Worm (Caenorhabditis elegans) whole organism, L2 larva: Measurements from ENCODE around the gene mrps-12.

Experiments
- C34F6.9 ChIP-seq: fragments of 150-350 bp; optimal IDR thresholded peaks from 2 replicates; lab custom pipeline; 2014; ENCODE audit warnings: missing biosample characterization, missing genetic modification characterization
- F13H6.1 ChIP-seq: sonication (generic microtip); optimal IDR thresholded peaks from 2 replicates; lab custom pipeline; 2016; ENCODE audit warnings: missing genetic modification characterization, missing compliant biosample characterization
- R02D3.7 ChIP-seq: fragments of 150-350 bp; optimal IDR thresholded peaks from 2 replicates; lab custom pipeline; 2014; ENCODE audit warnings: missing biosample characterization, missing genetic modification characterization
- Y55F3AM.14 ChIP-seq: fragments of 200-800 bp; sonication (Bioruptor generic); optimal IDR thresholded peaks from 2 replicates; lab custom pipeline; 2018; ENCODE audit warnings: mild to moderate bottlenecking, missing genetic modification characterization, missing compliant biosample characterization
- alr-1 ChIP-seq: fragments of 150-350 bp; optimal IDR thresholded peaks from 2 replicates; lab custom pipeline; 2014; ENCODE audit warnings: missing biosample characterization, missing genetic modification characterization
- aly-2 ChIP-seq: fragments of 150-350 bp; optimal IDR thresholded peaks from 2 replicates; lab custom pipeline; 2014; ENCODE audit warnings: missing biosample characterization, missing genetic modification characterization
- blmp-1 ChIP-seq: sonication (generic microtip); optimal IDR thresholded peaks from 2 replicates; lab custom pipeline; 2017; ENCODE audit warnings: missing genetic modification characterization, mild to moderate bottlenecking, missing compliant biosample characterization, antibody characterized with exemption, moderate library complexity; ENCODE audit not compliant: insufficient read depth
- ceh-16 ChIP-seq: fragments of 150-350 bp; optimal IDR thresholded peaks from 2 replicates; lab custom pipeline; 2014; ENCODE audit warnings: missing biosample characterization, missing genetic modification characterization
- crh-2 ChIP-seq: sonication (generic microtip); optimal IDR thresholded peaks from 2 replicates; lab custom pipeline; 2017; ENCODE audit warnings: missing biosample characterization, missing genetic modification characterization
- dmd-4 ChIP-seq: sonication (generic microtip); optimal IDR thresholded peaks from 2 replicates; lab custom pipeline; 2017; ENCODE audit warnings: missing biosample characterization, missing genetic modification characterization
- egl-27 ChIP-seq: sonication (generic microtip); optimal IDR thresholded peaks from 3 replicates; lab custom pipeline; 2017; ENCODE audit warnings: missing biosample characterization, missing genetic modification reagents, missing genetic modification characterization
- elt-1 ChIP-seq: fragments of 150-350 bp; optimal IDR thresholded peaks from 2 replicates; lab custom pipeline; 2014; ENCODE audit warnings: missing biosample characterization, missing genetic modification characterization
- fos-1 ChIP-seq: fragments of 150-350 bp; optimal IDR thresholded peaks from 2 replicates; lab custom pipeline; 2014; ENCODE audit warnings: missing biosample characterization, missing genetic modification characterization
- gmeb-1 ChIP-seq: fragments of 150-350 bp; optimal IDR thresholded peaks from 2 replicates; lab custom pipeline; 2014; ENCODE audit warnings: missing biosample characterization, missing genetic modification characterization
- lin-11 ChIP-seq: fragments of 150-350 bp; sonication (generic microtip); optimal IDR thresholded peaks from 2 replicates; lab custom pipeline; 2014; ENCODE audit warnings: missing biosample characterization, missing genetic modification characterization, inconsistent platforms, mixed read lengths
- lin-39 ChIP-seq: fragments of 150-350 bp; optimal IDR thresholded peaks from 2 replicates; lab custom pipeline; 2014; ENCODE audit warnings: missing biosample characterization, missing genetic modification reagents, missing genetic modification characterization
- mab-5 ChIP-seq: fragments of 150-350 bp; optimal IDR thresholded peaks from 2 replicates; lab custom pipeline; 2014; ENCODE audit warnings: missing biosample characterization, missing genetic modification characterization
- mbf-1 ChIP-seq: sonication (generic microtip); optimal IDR thresholded peaks from 2 replicates; lab custom pipeline; 2017; ENCODE audit warnings: missing biosample characterization, missing genetic modification characterization
- nhr-10 ChIP-seq: sonication (generic microtip); optimal IDR thresholded peaks from 2 replicates; lab custom pipeline; 2017; ENCODE audit warnings: missing biosample characterization, missing genetic modification characterization
- nhr-12 ChIP-seq: fragments of 150-350 bp; optimal IDR thresholded peaks from 2 replicates; lab custom pipeline; 2014; ENCODE audit warnings: missing biosample characterization, missing genetic modification characterization
- nhr-129 ChIP-seq: fragments of 150-350 bp; optimal IDR thresholded peaks from 2 replicates; lab custom pipeline; 2014; ENCODE audit warnings: missing biosample characterization, missing genetic modification characterization
- nhr-25 ChIP-seq: fragments of 150-350 bp; sonication (generic microtip); optimal IDR thresholded peaks from 3 replicates; lab custom pipeline; 2014; ENCODE audit warnings: missing biosample characterization, missing genetic modification characterization
- nhr-77 ChIP-seq: fragments of 150-350 bp; optimal IDR thresholded peaks from 2 replicates; lab custom pipeline; 2014; ENCODE audit warnings: missing biosample characterization, missing genetic modification characterization
- peb-1 ChIP-seq: fragments of 150-350 bp; optimal IDR thresholded peaks from 2 replicates; lab custom pipeline; 2014; ENCODE audit warnings: missing biosample characterization, missing genetic modification characterization
- sma-9 ChIP-seq, 2 experiments: fragments of 150-350 bp in 1 of 2; sonication (generic microtip) in 1 of 2; optimal IDR thresholded peaks; 2 replicates each; lab custom pipeline; 2014 to 2016; ENCODE audit warnings: missing genetic modification characterization in 2 of 2, mild to moderate bottlenecking in 1 of 2, missing biosample characterization in 1 of 2, missing compliant biosample characterization in 1 of 2, missing genetic modification reagents in 1 of 2, moderate library complexity in 1 of 2
- snpc-4 ChIP-seq: fragments of 150-350 bp; optimal IDR thresholded peaks from 2 replicates; lab custom pipeline; 2014; ENCODE audit warnings: missing biosample characterization, missing genetic modification characterization
- unc-39 ChIP-seq: fragments of 150-350 bp; optimal IDR thresholded peaks from 2 replicates; lab custom pipeline; 2014; ENCODE audit warnings: missing biosample characterization, missing genetic modification characterization
- unc-55 ChIP-seq: fragments of 150-350 bp; sonication (generic microtip); optimal IDR thresholded peaks from 3 replicates; lab custom pipeline; 2014; ENCODE audit warnings: missing biosample characterization, missing genetic modification reagents, missing genetic modification characterization
- unc-62 ChIP-seq: fragments of 150-350 bp; optimal IDR thresholded peaks from 2 replicates; lab custom pipeline; 2014; ENCODE audit warnings: missing biosample characterization, missing genetic modification reagents, missing genetic modification characterization
- zag-1 ChIP-seq: fragments of 150-350 bp; optimal IDR thresholded peaks from 2 replicates; lab custom pipeline; 2014; ENCODE audit warnings: missing biosample characterization, missing genetic modification characterization
- ztf-11 ChIP-seq: sonication (generic microtip); optimal IDR thresholded peaks from 2 replicates; lab custom pipeline; 2017; ENCODE audit warnings: missing biosample characterization, missing genetic modification characterization
- ztf-4 ChIP-seq: fragments of 150-350 bp; optimal IDR thresholded peaks from 2 replicates; lab custom pipeline; 2014; ENCODE audit warnings: missing biosample characterization, missing genetic modification characterization

mrps-12 gene

ce11 chrV:20790011-20790410 lies 47.9 kb upstream of the mrps-12 start, which contains the start of gene Y44A6D.1:
Gene Y44A6D.1, minus strand, starts transcription at chrV:20790033.
- TF ChIP-seq mab-5 (tag; lab: Kevin White, UChicago) (no peak), snpc-4 (tag; lab: Kevin White, UChicago) (peak; percentile 73), C34F6.9 (no peak), blmp-1 (tag; lab: Kevin White, UChicago) (no peak), dmd-4 (tag; lab: Kevin White, UChicago) (no peak)

ce11 chrV:20790616-20791015 lies 47.3 kb upstream of the mrps-12 start:
- peak; percentile 9 for TF ChIP-seq mbf-1 (tag; lab: Kevin White, UChicago)
- TF ChIP-seq crh-2 (tag; lab: Kevin White, UChicago), result no peak

ce11 chrV:20792371-20792890 lies 45.4 kb upstream of the mrps-12 start, which contains the start of gene Y44A6D.3:
Gene Y44A6D.3, minus strand, starts transcription at chrV:20792421.
- TF ChIP-seq fos-1 (peak; percentile 52), lin-39 (no peak), sma-9 (GFP tag; optimal IDR thresholded peaks at IDR 0.05; lab: Kevin White, UChicago) (peak; percentile 2), sma-9 (tag; optimal IDR thresholded peaks at IDR 0.05; lab: Kevin White, UChicago) (no peak)

DNA sequence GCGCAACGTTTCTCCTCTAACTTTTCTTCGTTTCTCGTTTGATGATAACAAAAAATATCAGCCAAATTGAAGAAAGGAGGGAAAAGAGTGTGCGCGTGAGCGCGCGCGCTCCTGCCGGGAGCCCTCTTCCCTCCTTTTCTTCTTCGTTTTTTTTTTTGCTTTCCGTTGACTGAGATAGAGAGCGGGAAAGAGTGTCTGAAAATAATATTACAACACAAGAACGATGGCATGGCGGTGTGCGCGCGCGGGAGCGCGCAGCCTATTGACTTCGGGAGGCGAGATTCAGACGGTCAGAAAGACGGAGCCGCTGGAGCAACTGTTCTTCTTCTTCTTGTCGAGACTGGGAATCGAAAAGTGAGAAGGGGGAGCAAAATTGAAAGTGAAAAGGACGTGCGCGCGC lies 44.1 kb upstream of the mrps-12 start:
- TF ChIP-seq fos-1 (peak; percentile 15), F13H6.1 (tag; lab: Kevin White, UChicago) (peak; percentile 55), C34F6.9 (peak; percentile 65), nhr-129 (peak; percentile 62), lin-39 (no peak), ceh-16 (tag; lab: Kevin White, UChicago) (no peak), unc-55 (peak; percentile 14), sma-9 (GFP tag; optimal IDR thresholded peaks at IDR 0.05; lab: Kevin White, UChicago) (peak; percentile 5), sma-9 (tag; optimal IDR thresholded peaks at IDR 0.05; lab: Kevin White, UChicago) (no peak)

- no peak for TF ChIP-seq F13H6.1 (tag; lab: Kevin White, UChicago)
- no peak for TF ChIP-seq nhr-77 (tag; lab: Kevin White, UChicago)
- no peak for TF ChIP-seq nhr-12 (tag; lab: Kevin White, UChicago)
- TF ChIP-seq peb-1, result no peak
- no peak for TF ChIP-seq aly-2 (tag; lab: Kevin White, UChicago)
- TF ChIP-seq alr-1, result no peak
- TF ChIP-seq zag-1 (tag; lab: Kevin White, UChicago), result no peak
- no peak for TF ChIP-seq R02D3.7 (tag; lab: Kevin White, UChicago)
- no peak for TF ChIP-seq blmp-1 (tag; lab: Kevin White, UChicago)
- no peak for TF ChIP-seq unc-55
- no peak for TF ChIP-seq ztf-11
- TF ChIP-seq, all 48 proteins: peak for 0
Observed at ce11 chrV:20797918-20798317, 40.0 kb upstream of the mrps-12 start, which contains the start of gene sdf-9. Gene sdf-9, plus strand, starts transcription at chrV:20798218.

DNA sequence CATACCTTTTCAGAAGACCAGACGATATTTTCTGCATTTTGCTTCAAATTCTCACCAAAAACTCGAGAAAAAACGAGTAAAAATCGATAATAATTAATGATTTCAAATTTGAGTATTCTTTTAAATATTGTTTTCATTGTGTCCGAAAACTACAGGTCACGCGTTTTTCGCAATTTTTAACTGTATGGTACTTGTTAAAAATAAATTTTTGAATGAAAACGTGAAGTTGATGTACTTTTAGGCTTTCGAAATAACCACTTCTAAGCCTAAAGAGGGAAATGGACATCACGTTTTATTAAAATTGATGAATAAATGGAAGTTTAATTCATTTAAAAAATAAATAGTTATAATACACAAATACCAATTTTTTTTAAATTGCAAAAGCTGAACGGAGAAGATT lies 35.0 kb upstream of the mrps-12 start, which contains the start of gene Y44A6D.5:
TSS of gene Y44A6D.5 (minus strand) at position 101 of the 400 bp plus-strand sequence.
- no peak for TF ChIP-seq blmp-1 (tag; lab: Kevin White, UChicago)

DNA sequence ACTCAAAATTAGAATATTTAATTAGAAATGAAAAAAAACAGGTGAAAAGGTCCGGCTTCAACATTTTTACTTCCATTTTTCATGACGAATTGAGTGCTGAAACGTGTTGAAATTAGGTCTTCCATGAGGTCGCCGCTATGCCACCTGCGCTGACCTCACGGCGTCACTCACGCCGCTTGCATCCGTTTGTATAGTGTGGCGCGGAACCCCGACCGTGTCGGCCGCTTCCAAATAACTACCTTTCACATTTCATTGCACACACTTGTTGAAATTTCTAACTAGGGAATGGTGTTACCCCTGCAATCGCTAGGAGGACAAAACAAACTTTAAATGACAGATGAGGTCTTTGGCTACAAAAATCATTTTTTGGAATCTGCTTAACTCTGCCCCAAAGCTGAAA lies 34.4 kb upstream of the mrps-12 start:
- peak; percentile 90 for TF ChIP-seq snpc-4 (tag; lab: Kevin White, UChicago)
- TF ChIP-seq, all 48 proteins: peak for 1; not testable (repeated sequence) for 47

- TF ChIP-seq sma-9 (GFP tag; optimal IDR thresholded peaks at IDR 0.05; lab: Kevin White, UChicago) (no peak), sma-9 (tag; optimal IDR thresholded peaks at IDR 0.05; lab: Kevin White, UChicago) (no peak), alr-1 (no peak), unc-39 (tag; lab: Kevin White, UChicago) (no peak), crh-2 (tag; lab: Kevin White, UChicago) (no peak), lin-39 (no peak), nhr-25 (tag; lab: Kevin White, UChicago) (no peak), unc-62 (GFP tag; lab: Kevin White, UChicago) (no peak), elt-1 (tag; lab: Kevin White, UChicago) (no peak), gmeb-1 (no peak), fos-1 (no peak), egl-27 (tag; lab: Kevin White, UChicago) (no peak), peb-1 (no peak), Y55F3AM.14 (no peak), lin-11 (tag; lab: Kevin White, UChicago) (no peak), mab-5 (tag; lab: Kevin White, UChicago) (no peak), nhr-10 (tag; lab: Kevin White, UChicago) (no peak), ztf-4 (tag; lab: Kevin White, UChicago) (no peak), nhr-12 (tag; lab: Kevin White, UChicago) (no peak), nhr-77 (tag; lab: Kevin White, UChicago) (no peak)
Observed at ce11 chrV:20807038-20807437, 30.8 kb upstream of the mrps-12 start, which contains the start of gene Y44A6D.6. Gene Y44A6D.6, plus strand, starts transcription at chrV:20807338.
